Fruit fly (Drosophila melanogaster) whole organism, embryonic: Measurements from ENCODE around the gene Gr64f.

Experiments used
- Abd-B ChIP-seq: fragments of 200-800 bp; sonication (Bioruptor generic); optimal IDR thresholded peaks from 2 replicates; lab custom pipeline; 2018; ENCODE audit warnings: missing biosample characterization, mild to moderate bottlenecking, missing genetic modification characterization, moderate library complexity
- Aef1 ChIP-seq: fragments of 200-800 bp; sonication (Bioruptor generic); IDR thresholded peaks from 3 replicates; pipeline ENCODE4 v1.3.6; 2022; ENCODE audit warnings: missing biosample characterization, missing genetic modification characterization
- Atf-2 ChIP-seq: fragments of 200-800 bp; sonication (Bioruptor generic); optimal IDR thresholded peaks from 2 replicates; lab custom pipeline; 2016; ENCODE audit warnings: missing biosample characterization, missing genetic modification characterization
- Bgb ChIP-seq: fragments of 200-800 bp; sonication (Bioruptor generic); IDR thresholded peaks from 2 replicates; pipeline ENCODE4 v1.3.6; 2022; ENCODE audit warnings: missing biosample characterization, missing genetic modification characterization; ENCODE audit not compliant: partially characterized antibody
- C15 ChIP-seq: fragments of 200-800 bp; sonication (Bioruptor generic); IDR thresholded peaks from 3 replicates; pipeline ENCODE4 v1.3.6; 2022; ENCODE audit warnings: missing biosample characterization, missing genetic modification characterization
- CG1024 ChIP-seq: fragments of 200-800 bp; sonication (Bioruptor generic); IDR thresholded peaks from 2 replicates; pipeline ENCODE4 v1.3.6; 2022; ENCODE audit warnings: missing biosample characterization, missing genetic modification characterization
- CG11504 ChIP-seq: fragments of 200-800 bp; sonication (Bioruptor generic); optimal IDR thresholded peaks from 3 replicates; lab custom pipeline; 2019; ENCODE audit warnings: missing biosample characterization, mild to moderate bottlenecking, missing genetic modification characterization, moderate library complexity
- CG12219 ChIP-seq: fragments of 200-800 bp; sonication (Bioruptor generic); optimal IDR thresholded peaks from 3 replicates; lab custom pipeline; 2018; ENCODE audit warnings: missing biosample characterization, mild to moderate bottlenecking, missing genetic modification characterization
- CG12942 ChIP-seq: fragments of 200-800 bp; sonication (Bioruptor generic); optimal IDR thresholded peaks from 3 replicates; lab custom pipeline; 2016; ENCODE audit warnings: missing biosample characterization, missing genetic modification characterization
- CG13624 ChIP-seq: fragments of 200-800 bp; sonication (Bioruptor generic); optimal IDR thresholded peaks from 2 replicates; lab custom pipeline; 2016; ENCODE audit warnings: missing biosample characterization, missing genetic modification characterization
- CG14667 ChIP-seq: fragments of 200-800 bp; sonication (Bioruptor generic); IDR thresholded peaks from 2 replicates; pipeline ENCODE4 v1.3.6; 2022; ENCODE audit warnings: missing biosample characterization, missing genetic modification characterization
- CG15011 ChIP-seq: fragments of 200-800 bp; sonication (Bioruptor generic); optimal IDR thresholded peaks from 3 replicates; lab custom pipeline; 2018; ENCODE audit warnings: missing biosample characterization, mild to moderate bottlenecking, missing genetic modification characterization
- CG1529 ChIP-seq: fragments of 200-800 bp; sonication (Bioruptor generic); optimal IDR thresholded peaks from 3 replicates; lab custom pipeline; 2018; ENCODE audit warnings: missing biosample characterization, missing genetic modification characterization
- CG17912 ChIP-seq: fragments of 200-800 bp; sonication (Bioruptor generic); optimal IDR thresholded peaks from 2 replicates; lab custom pipeline; 2018; ENCODE audit warnings: missing biosample characterization, mild to moderate bottlenecking, missing genetic modification characterization
- CG18619 ChIP-seq: fragments of 200-800 bp; sonication (Bioruptor generic); optimal IDR thresholded peaks from 3 replicates; lab custom pipeline; 2017; ENCODE audit warnings: missing biosample characterization, mild to moderate bottlenecking, missing genetic modification characterization
- CG2116 ChIP-seq: fragments of 200-800 bp; sonication (Bioruptor generic); optimal IDR thresholded peaks from 3 replicates; lab custom pipeline; 2018; ENCODE audit warnings: missing biosample characterization, mild to moderate bottlenecking, missing genetic modification characterization
- CG2889 ChIP-seq: fragments of 200-800 bp; sonication (Bioruptor generic); IDR thresholded peaks from 3 replicates; pipeline ENCODE4 v1.3.6; 2022; ENCODE audit warnings: missing biosample characterization, missing genetic modification characterization
- CG30431 ChIP-seq: fragments of 200-800 bp; sonication (Bioruptor generic); optimal IDR thresholded peaks from 2 replicates; lab custom pipeline; 2017; ENCODE audit warnings: missing biosample characterization, missing genetic modification characterization
- CG31388 ChIP-seq: fragments of 200-800 bp; sonication (Bioruptor generic); optimal IDR thresholded peaks from 2 replicates; lab custom pipeline; 2016; ENCODE audit warnings: missing biosample characterization, missing genetic modification characterization
- CG3163 ChIP-seq: fragments of 200-800 bp; sonication (Bioruptor generic); optimal IDR thresholded peaks from 3 replicates; lab custom pipeline; 2016; ENCODE audit warnings: missing biosample characterization, missing genetic modification characterization
- CG42726 ChIP-seq: fragments of 200-800 bp; sonication (Bioruptor generic); IDR thresholded peaks from 2 replicates; pipeline ENCODE4 v1.3.6; 2022; ENCODE audit warnings: missing biosample characterization, missing genetic modification characterization; ENCODE audit not compliant: partially characterized antibody
- CG8478 ChIP-seq: fragments of >200 bp; optimal IDR thresholded peaks from 2 replicates; lab custom pipeline; 2018
- CTCF ChIP-seq: fragments of 200-800 bp; sonication (Bioruptor generic); optimal IDR thresholded peaks from 2 replicates; lab custom pipeline; 2017; ENCODE audit warnings: missing biosample characterization, mild to moderate bottlenecking, missing genetic modification characterization, moderate library complexity
- CkIIα-i1 ChIP-seq: fragments of 200-800 bp; sonication (Bioruptor generic); IDR thresholded peaks from 2 replicates; pipeline ENCODE4 v1.3.6; 2022; ENCODE audit warnings: missing biosample characterization, missing genetic modification characterization
- D ChIP-seq, 2 experiments: fragments of 200-800 bp in 1 of 2; fragments of >200 bp in 1 of 2; sonication (Bioruptor generic) in 1 of 2; optimal IDR thresholded peaks; 2 replicates in 1 of 2; 3 replicates in 1 of 2; lab custom pipeline; 2017; ENCODE audit warnings: mild to moderate bottlenecking in 1 of 2, missing biosample characterization in 1 of 2, missing genetic modification characterization in 1 of 2, missing genetic modification reagents in 1 of 2
- Ets97D ChIP-seq: fragments of 200-800 bp; sonication (Bioruptor generic); optimal IDR thresholded peaks from 3 replicates; lab custom pipeline; 2016; ENCODE audit warnings: missing biosample characterization, missing genetic modification characterization
- Hey ChIP-seq: fragments of 200-800 bp; sonication (Bioruptor generic); optimal IDR thresholded peaks from 3 replicates; lab custom pipeline; 2018; ENCODE audit warnings: missing biosample characterization, mild to moderate bottlenecking, missing genetic modification characterization
- MBD-R2 ChIP-seq: fragments of 200-800 bp; sonication (Bioruptor generic); IDR thresholded peaks from 2 replicates; pipeline ENCODE4 v1.3.6; 2022; ENCODE audit warnings: missing biosample characterization, missing genetic modification characterization
- Max ChIP-seq: fragments of 200-800 bp; sonication (Bioruptor generic); optimal IDR thresholded peaks from 2 replicates; lab custom pipeline; 2016; ENCODE audit warnings: missing biosample characterization, mild to moderate bottlenecking, missing genetic modification characterization
- Ravus ChIP-seq: fragments of 200-800 bp; sonication (Bioruptor generic); IDR thresholded peaks from 2 replicates; pipeline ENCODE4 v1.3.6; 2022; ENCODE audit warnings: missing biosample characterization, missing genetic modification characterization
- Six4 ChIP-seq: fragments of 200-800 bp; sonication (Bioruptor generic); optimal IDR thresholded peaks from 2 replicates; lab custom pipeline; 2016; ENCODE audit warnings: missing biosample characterization, missing genetic modification characterization
- abd-A ChIP-seq: fragments of 200-800 bp; sonication (Bioruptor generic); optimal IDR thresholded peaks from 3 replicates; lab custom pipeline; 2019; ENCODE audit warnings: missing biosample characterization, mild to moderate bottlenecking, missing genetic modification characterization, moderate library complexity
- ac ChIP-seq: fragments of 200-800 bp; sonication (Bioruptor generic); optimal IDR thresholded peaks from 3 replicates; lab custom pipeline; 2017; ENCODE audit warnings: missing biosample characterization, mild to moderate bottlenecking, missing genetic modification characterization
- ara ChIP-seq: fragments of 200-800 bp; sonication (Bioruptor generic); IDR thresholded peaks from 2 replicates; pipeline ENCODE4 v1.3.6; 2022; ENCODE audit warnings: missing biosample characterization, missing genetic modification characterization
- da ChIP-seq: fragments of 200-800 bp; sonication (Bioruptor generic); optimal IDR thresholded peaks from 2 replicates; lab custom pipeline; 2016; ENCODE audit warnings: missing biosample characterization, missing genetic modification characterization
- dm ChIP-seq: fragments of 200-800 bp; sonication (Bioruptor generic); optimal IDR thresholded peaks from 3 replicates; lab custom pipeline; 2016; ENCODE audit warnings: missing biosample characterization, missing genetic modification characterization
- emc ChIP-seq: fragments of 200-800 bp; sonication (Bioruptor generic); optimal IDR thresholded peaks from 2 replicates; lab custom pipeline; 2016; ENCODE audit warnings: missing biosample characterization, missing genetic modification characterization
- gce ChIP-seq: fragments of 200-800 bp; sonication (Bioruptor generic); IDR thresholded peaks from 3 replicates; pipeline ENCODE4 v1.3.6; 2022; ENCODE audit warnings: missing biosample characterization, missing genetic modification characterization
- kni ChIP-seq: fragments of 200-800 bp; sonication (Bioruptor generic); optimal IDR thresholded peaks from 3 replicates; lab custom pipeline; 2017; ENCODE audit warnings: mild to moderate bottlenecking, missing biosample characterization, missing genetic modification reagents, missing genetic modification characterization
- lilli ChIP-seq: fragments of 200-800 bp; sonication (Bioruptor generic); optimal IDR thresholded peaks from 3 replicates; lab custom pipeline; 2016; ENCODE audit warnings: missing biosample characterization, missing genetic modification characterization
- luna ChIP-seq: fragments of 200-800 bp; sonication (Bioruptor generic); optimal IDR thresholded peaks from 2 replicates; lab custom pipeline; 2016; ENCODE audit warnings: missing biosample characterization, missing genetic modification characterization
- nerfin-1 ChIP-seq: fragments of 200-800 bp; sonication (Bioruptor generic); optimal IDR thresholded peaks from 3 replicates; lab custom pipeline; 2019; ENCODE audit warnings: missing biosample characterization, mild to moderate bottlenecking, missing genetic modification characterization, moderate library complexity
- nerfin-2 ChIP-seq: fragments of 200-800 bp; sonication (Bioruptor generic); IDR thresholded peaks from 2 replicates; pipeline ENCODE4 v1.3.6; 2022; ENCODE audit warnings: missing biosample characterization, missing genetic modification characterization; ENCODE audit not compliant: partially characterized antibody
- nmo ChIP-seq: fragments of 200-800 bp; sonication (Bioruptor generic); optimal IDR thresholded peaks from 2 replicates; lab custom pipeline; 2018; ENCODE audit warnings: missing biosample characterization, mild to moderate bottlenecking, missing genetic modification characterization, moderate library complexity
- repo ChIP-seq: fragments of 200-800 bp; sonication (Bioruptor generic); optimal IDR thresholded peaks from 2 replicates; lab custom pipeline; 2016; ENCODE audit warnings: missing biosample characterization, missing genetic modification characterization
- sima ChIP-seq: fragments of 200-800 bp; sonication (Bioruptor generic); optimal IDR thresholded peaks from 2 replicates; lab custom pipeline; 2016; ENCODE audit warnings: missing biosample characterization, missing genetic modification characterization
- sisA ChIP-seq: fragments of 200-800 bp; sonication (Bioruptor generic); IDR thresholded peaks from 2 replicates; pipeline ENCODE4 v1.3.6; 2022; ENCODE audit warnings: missing biosample characterization, missing genetic modification characterization
- sna ChIP-seq: fragments of 200-800 bp; sonication (Bioruptor generic); IDR thresholded peaks from 2 replicates; pipeline ENCODE4 v1.3.6; 2022; ENCODE audit warnings: missing biosample characterization, missing genetic modification characterization; ENCODE audit not compliant: partially characterized antibody
- sr ChIP-seq: fragments of 200-800 bp; sonication (Bioruptor generic); IDR thresholded peaks from 3 replicates; pipeline ENCODE4 v1.3.6; 2022; ENCODE audit warnings: missing biosample characterization, missing genetic modification characterization
- wor ChIP-seq: fragments of 200-800 bp; sonication (Bioruptor generic); IDR thresholded peaks from 2 replicates; pipeline ENCODE4 v1.3.6; 2022; ENCODE audit warnings: missing biosample characterization, missing genetic modification characterization
- z ChIP-seq: fragments of 200-800 bp; sonication (Bioruptor generic); IDR thresholded peaks from 3 replicates; pipeline ENCODE4 v1.3.6; 2022; ENCODE audit warnings: missing biosample characterization, missing genetic modification characterization

Gr64f gene

DNA sequence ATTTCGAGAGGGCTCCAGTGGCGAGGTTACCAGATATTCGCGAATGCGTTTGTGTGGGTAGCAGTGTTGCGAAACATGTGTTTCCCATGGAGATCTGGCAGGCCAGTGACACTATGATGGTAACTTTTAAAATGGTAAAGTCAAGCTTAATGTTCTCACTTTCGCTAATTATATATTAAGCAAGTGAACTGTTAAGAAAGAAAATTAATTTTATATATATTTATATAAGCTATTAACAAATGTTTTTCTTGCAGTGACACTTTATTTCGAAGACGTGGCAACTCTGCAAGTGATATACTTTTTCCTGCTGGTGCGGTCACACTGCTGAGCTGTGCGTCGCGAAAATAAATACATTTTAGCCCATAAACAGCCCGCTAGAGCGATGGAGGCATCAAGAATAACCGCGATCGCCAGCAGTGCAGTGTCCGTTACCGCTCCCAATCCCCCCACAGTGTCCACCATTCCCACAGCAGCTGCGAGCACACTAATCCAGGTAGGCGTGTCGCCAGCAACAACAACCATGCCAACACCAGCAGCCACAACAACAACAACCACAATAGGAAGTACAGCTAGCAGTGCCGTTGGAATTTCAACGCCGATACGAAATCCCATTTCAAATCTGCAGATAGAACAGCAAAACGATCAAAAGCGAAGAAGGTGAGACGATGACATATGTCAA is 4.8 kb downstream of the Gr64f start, which contains the start of the genes CG11593 and Rcd5 (continued):
- TF ChIP-seq C15 (no peak; the same call in 2 of the 3 replicates), emc (no peak), CG1024 (GFP tag; lab: Robert Waterston, UW) (no peak), CTCF (GFP tag; lab: Kevin White, UChicago) (peak; percentile 50), Ets97D (peak; percentile 25), MBD-R2 (peak; percentile 86), CG18619 (GFP tag; lab: Kevin White, UChicago) (peak; percentile 64), CG12942 (peak; percentile 75), CG8478 (no peak), D (optimal IDR thresholded peaks at IDR 0.05; lab: Kevin White, UChicago) (no peak), D (GFP tag; optimal IDR thresholded peaks at IDR 0.05; lab: Kevin White, UChicago) (no peak), luna (GFP tag; lab: Kevin White, UChicago) (no peak), CG11504 (tag; lab: Kevin White, UChicago) (no peak), Bgb (GFP tag; lab: Robert Waterston, UW) (0 out of 2 replicates have a peak, but pooled peaks have one; percentile 12), CG31388 (GFP tag; lab: Kevin White, UChicago) (peak; percentile 6), nmo (GFP tag; lab: Kevin White, UChicago) (peak; percentile 89), z (GFP tag; lab: Robert Waterston, UW) (no peak), Ravus (peak; percentile 54), CG3163 (GFP tag; lab: Kevin White, UChicago) (no peak), lilli (GFP tag; lab: Kevin White, UChicago) (no peak), Atf-2 (GFP tag; lab: Kevin White, UChicago) (no peak), gce (GFP tag; lab: Robert Waterston, UW) (no peak), ac (GFP tag; lab: Kevin White, UChicago) (no peak), Hey (no peak), da (GFP tag; lab: Kevin White, UChicago) (no peak), CG17912 (GFP tag; lab: Kevin White, UChicago) (no peak), sima (GFP tag; lab: Kevin White, UChicago) (no peak), kni (GFP tag; lab: Kevin White, UChicago) (no peak), abd-A (tag; lab: Kevin White, UChicago) (no peak), Six4 (GFP tag; lab: Kevin White, UChicago) (no peak), CG13624 (no peak), CG2116 (GFP tag; lab: Kevin White, UChicago) (peak; percentile 70), nerfin-2 (no peak), wor (GFP tag; lab: Robert Waterston, UW) (peak; percentile 64; the same call in 1 of the 2 replicates), CG30431 (GFP tag; lab: Kevin White, UChicago) (peak; percentile 66), CG12219 (GFP tag; lab: Kevin White, UChicago) (no peak), sna (0 out of 2 replicates have a peak, but pooled peaks have one; percentile 24), sisA (GFP tag; lab: Robert Waterston, UW) (peak; percentile 88), ara (GFP tag; lab: Robert Waterston, UW) (peak; percentile 73), CG2889 (GFP tag; lab: Robert Waterston, UW) (peak; percentile 81), Aef1 (peak; percentile 90), repo (no peak), Abd-B (GFP tag; lab: Kevin White, UChicago) (peak; percentile 76), sr (GFP tag; lab: Robert Waterston, UW) (peak; percentile 54; the same call in 1 of the 3 replicates), CG1529 (GFP tag; lab: Kevin White, UChicago) (no peak), Max (GFP tag; lab: Kevin White, UChicago) (peak; percentile 67), CG14667 (GFP tag; lab: Robert Waterston, UW) (peak; percentile 83), nerfin-1 (tag; lab: Kevin White, UChicago) (no peak), dm (GFP tag; lab: Kevin White, UChicago) (peak; percentile 38), CG42726 (GFP tag; lab: Robert Waterston, UW) (no peak), CG15011 (GFP tag; lab: Kevin White, UChicago) (no peak), CkIIα-i1 (GFP tag; lab: Robert Waterston, UW) (no peak)
